Worm (Caenorhabditis elegans) whole organism, L4 larva: Measurements from ENCODE around the gene abu-9.
A peak's percentile ranks its signal among the peaks of the same experiment; 100 is the strongest.

Experiments used
- D1046.2 ChIP-seq: fragments of 200-800 bp; sonication (Bioruptor generic); IDR thresholded peaks from 2 replicates; pipeline ENCODE4 v1.3.6; 2022; ENCODE audit warnings: missing genetic modification characterization, missing compliant biosample characterization
- F37D6.2 ChIP-seq: sonication (generic microtip); optimal IDR thresholded peaks from 2 replicates; lab custom pipeline; 2016; ENCODE audit warnings: mild to moderate bottlenecking, missing genetic modification characterization, missing compliant biosample characterization
- R02D3.7 ChIP-seq: fragments of 150-350 bp; sonication (generic microtip); optimal IDR thresholded peaks from 3 replicates; lab custom pipeline; 2014; ENCODE audit warnings: missing biosample characterization, missing genetic modification characterization
- T26A8.4 ChIP-seq: fragments of 200-800 bp; sonication (Bioruptor generic); IDR thresholded peaks from 2 replicates; pipeline ENCODE4 v1.3.6; 2022; ENCODE audit warnings: missing genetic modification characterization, missing compliant biosample characterization
- Y105C5A.15 ChIP-seq: fragments of 200-800 bp; sonication (Bioruptor generic); IDR thresholded peaks from 2 replicates; pipeline ENCODE4 v1.3.6; 2022; ENCODE audit warnings: missing genetic modification characterization, missing compliant biosample characterization
- Y75B8A.6 ChIP-seq: fragments of 200-800 bp; sonication (Bioruptor generic); IDR thresholded peaks from 2 replicates; pipeline ENCODE4 v1.3.6; 2022; ENCODE audit warnings: missing genetic modification reagents, missing genetic modification characterization, missing compliant biosample characterization
- ZK546.5 ChIP-seq, 2 experiments: sonication (generic microtip); optimal IDR thresholded peaks; 2 replicates each; lab custom pipeline; 2017; ENCODE audit warnings: missing biosample characterization in 2 of 2, missing genetic modification characterization in 2 of 2
- aha-1 ChIP-seq: fragments of 150-350 bp; peaks from one replicate; lab custom pipeline; 2014; ENCODE audit warnings: missing biosample characterization, missing genetic modification characterization
- ceh-20 ChIP-seq: fragments of 200-800 bp; sonication (Bioruptor generic); IDR thresholded peaks from 2 replicates; pipeline ENCODE4 v1.3.6; 2022; ENCODE audit warnings: missing genetic modification reagents, missing genetic modification characterization, missing compliant biosample characterization
- ceh-28 ChIP-seq: fragments of 150-350 bp; optimal IDR thresholded peaks from 2 replicates; lab custom pipeline; 2014; ENCODE audit warnings: missing biosample characterization, missing genetic modification reagents, missing genetic modification characterization
- ceh-44 ChIP-seq: fragments of 200-800 bp; sonication (Bioruptor generic); IDR thresholded peaks from 2 replicates; pipeline ENCODE4 v1.3.6; 2022; ENCODE audit warnings: missing genetic modification reagents, missing genetic modification characterization, missing compliant biosample characterization
- cey-2 ChIP-seq: sonication (generic microtip); optimal IDR thresholded peaks from 3 replicates; lab custom pipeline; 2017; ENCODE audit warnings: missing genetic modification characterization, mild to moderate bottlenecking, missing compliant biosample characterization, antibody characterized with exemption, borderline replicate concordance; ENCODE audit not compliant: insufficient read depth
- daf-12 ChIP-seq: fragments of 150-350 bp; optimal IDR thresholded peaks from 2 replicates; lab custom pipeline; 2014; ENCODE audit warnings: missing biosample characterization, missing genetic modification reagents, missing genetic modification characterization
- daf-16 ChIP-seq, 3 experiments: sonication (generic microtip); optimal IDR thresholded peaks; 2 replicates each; lab custom pipeline; 2016 to 2017; ENCODE audit warnings: missing genetic modification characterization in 3 of 3, missing genetic modification reagents in 3 of 3, mild to moderate bottlenecking in 2 of 3, missing compliant biosample characterization in 2 of 3, missing biosample characterization in 1 of 3, moderate library complexity in 1 of 3
- daf-19 ChIP-seq: fragments of 200-800 bp; sonication (Bioruptor generic); conservative IDR thresholded peaks from 2 replicates; pipeline ENCODE4 v1.3.6; 2022; ENCODE audit warnings: missing genetic modification characterization, missing compliant biosample characterization
- dmd-6 ChIP-seq: fragments of 200-800 bp; sonication (Bioruptor generic); IDR thresholded peaks from 2 replicates; pipeline ENCODE4 v1.3.6; 2022; ENCODE audit warnings: missing genetic modification reagents, missing genetic modification characterization, missing compliant biosample characterization
- dmd-9 ChIP-seq: fragments of 200-800 bp; sonication (Bioruptor generic); IDR thresholded peaks from 2 replicates; pipeline ENCODE4 v1.3.6; 2022; ENCODE audit warnings: missing genetic modification reagents, missing genetic modification characterization, missing compliant biosample characterization
- duxl-1 ChIP-seq: sonication (generic microtip); optimal IDR thresholded peaks from 2 replicates; lab custom pipeline; 2016; ENCODE audit warnings: mild to moderate bottlenecking, missing genetic modification characterization, moderate library complexity, missing compliant biosample characterization; ENCODE audit not compliant: poor library complexity
- dve-1 ChIP-seq: sonication (generic microtip); optimal IDR thresholded peaks from 2 replicates; lab custom pipeline; 2017; ENCODE audit warnings: antibody characterized with exemption, mild to moderate bottlenecking, missing genetic modification characterization, missing compliant biosample characterization; ENCODE audit not compliant: insufficient read depth
- egl-27 ChIP-seq: sonication (generic microtip); optimal IDR thresholded peaks from 3 replicates; lab custom pipeline; 2017; ENCODE audit warnings: missing biosample characterization, missing genetic modification reagents, missing genetic modification characterization
- fos-1 ChIP-seq: fragments of 150-350 bp; optimal IDR thresholded peaks from 2 replicates; lab custom pipeline; 2014; ENCODE audit warnings: missing biosample characterization, missing genetic modification characterization
- hlh-11 ChIP-seq: fragments of 200-800 bp; sonication (Bioruptor generic); optimal IDR thresholded peaks from 2 replicates; lab custom pipeline; 2018; ENCODE audit warnings: mild to moderate bottlenecking, missing genetic modification characterization, missing compliant biosample characterization
- hlh-30 ChIP-seq: sonication (generic microtip); optimal IDR thresholded peaks from 2 replicates; lab custom pipeline; 2017; ENCODE audit warnings: antibody characterized with exemption, mild to moderate bottlenecking, missing genetic modification characterization, missing compliant biosample characterization; ENCODE audit not compliant: insufficient read depth
- jun-1 ChIP-seq: fragments of 150-350 bp; optimal IDR thresholded peaks from 2 replicates; lab custom pipeline; 2014; ENCODE audit warnings: missing biosample characterization, missing genetic modification reagents, missing genetic modification characterization
- lim-7 ChIP-seq: fragments of 200-800 bp; sonication (Bioruptor generic); IDR thresholded peaks from 2 replicates; pipeline ENCODE4 v1.3.6; 2022; ENCODE audit warnings: missing genetic modification characterization, missing compliant biosample characterization
- lin-29 ChIP-seq: fragments of 200-800 bp; sonication (Bioruptor generic); IDR thresholded peaks from 2 replicates; pipeline ENCODE4 v1.3.6; 2022; ENCODE audit warnings: missing genetic modification reagents, missing genetic modification characterization, missing compliant biosample characterization
- lin-39 ChIP-seq: fragments of 150-350 bp; optimal IDR thresholded peaks from 2 replicates; lab custom pipeline; 2014; ENCODE audit warnings: missing biosample characterization, missing genetic modification reagents, missing genetic modification characterization
- mdl-1 ChIP-seq, 2 experiments: fragments of 150-350 bp in 1 of 2; sonication (generic microtip) in 1 of 2; optimal IDR thresholded peaks; 2 replicates each; lab custom pipeline; 2014 to 2017; ENCODE audit warnings: missing biosample characterization in 2 of 2, missing genetic modification characterization in 2 of 2
- mdt-29 ChIP-seq: fragments of 200-800 bp; sonication (Bioruptor generic); IDR thresholded peaks from 2 replicates; pipeline ENCODE4 v1.3.6; 2022; ENCODE audit warnings: missing genetic modification reagents, missing genetic modification characterization, missing compliant biosample characterization
- mep-1 ChIP-seq: fragments of 150-350 bp; sonication (generic microtip); optimal IDR thresholded peaks from 3 replicates; lab custom pipeline; 2014; ENCODE audit warnings: missing biosample characterization, missing genetic modification characterization
- mxl-2 ChIP-seq: fragments of 200-800 bp; sonication (Bioruptor generic); conservative IDR thresholded peaks from 2 replicates; pipeline ENCODE4 v1.3.6; 2022; ENCODE audit warnings: missing genetic modification reagents, missing genetic modification characterization, missing compliant biosample characterization
- mxl-3 ChIP-seq: fragments of 200-800 bp; sonication (Bioruptor generic); optimal IDR thresholded peaks from 2 replicates; lab custom pipeline; 2018; ENCODE audit warnings: mild to moderate bottlenecking, missing genetic modification characterization, missing compliant biosample characterization
- nhr-11 ChIP-seq: fragments of 150-350 bp; optimal IDR thresholded peaks from 2 replicates; lab custom pipeline; 2014; ENCODE audit warnings: missing biosample characterization, missing genetic modification characterization
- nhr-237 ChIP-seq: sonication (generic microtip); optimal IDR thresholded peaks from 2 replicates; lab custom pipeline; 2017; ENCODE audit warnings: missing biosample characterization, missing genetic modification characterization
- nhr-28 ChIP-seq: fragments of 150-350 bp; optimal IDR thresholded peaks from 2 replicates; lab custom pipeline; 2014; ENCODE audit warnings: missing biosample characterization, missing genetic modification characterization
- nhr-41 ChIP-seq: fragments of 200-800 bp; sonication (Bioruptor generic); IDR thresholded peaks from 2 replicates; pipeline ENCODE4 v1.3.6; 2022; ENCODE audit warnings: missing genetic modification reagents, missing genetic modification characterization, missing compliant biosample characterization
- nhr-6 ChIP-seq: fragments of 150-350 bp; optimal IDR thresholded peaks from 2 replicates; lab custom pipeline; 2014; ENCODE audit warnings: missing biosample characterization, missing genetic modification characterization
- nhr-77 ChIP-seq: fragments of 150-350 bp; optimal IDR thresholded peaks from 2 replicates; lab custom pipeline; 2014; ENCODE audit warnings: missing biosample characterization, missing genetic modification characterization
- pqm-1 ChIP-seq: sonication (generic microtip); optimal IDR thresholded peaks from 2 replicates; lab custom pipeline; 2017; ENCODE audit warnings: missing biosample characterization, missing genetic modification characterization
- sdz-12 ChIP-seq: fragments of 200-800 bp; sonication (Bioruptor generic); optimal IDR thresholded peaks from 2 replicates; lab custom pipeline; 2018; ENCODE audit warnings: mild to moderate bottlenecking, missing genetic modification characterization, missing compliant biosample characterization
- skn-1 ChIP-seq: fragments of 150-350 bp; optimal IDR thresholded peaks from 2 replicates; lab custom pipeline; 2014; ENCODE audit warnings: missing biosample characterization, missing genetic modification characterization
- spr-3 ChIP-seq: fragments of 200-800 bp; sonication (Bioruptor generic); optimal IDR thresholded peaks from 2 replicates; lab custom pipeline; 2018; ENCODE audit warnings: mild to moderate bottlenecking, missing genetic modification characterization, missing compliant biosample characterization
- tra-1 ChIP-seq: fragments of 200-800 bp; sonication (Bioruptor generic); IDR thresholded peaks from 2 replicates; pipeline ENCODE4 v1.3.6; 2022; ENCODE audit warnings: missing genetic modification reagents, missing genetic modification characterization, missing compliant biosample characterization
- unc-39 ChIP-seq: sonication (generic microtip); optimal IDR thresholded peaks from 2 replicates; lab custom pipeline; 2017; ENCODE audit warnings: missing biosample characterization, missing genetic modification characterization
- unc-62 ChIP-seq, 3 experiments: fragments of 150-350 bp in 1 of 3; sonication (generic microtip); optimal IDR thresholded peaks in 2 of 3; peaks in 1 of 3; 1 replicate in 1 of 3; 2 replicates in 2 of 3; lab custom pipeline; 2014 to 2017; ENCODE audit warnings: missing biosample characterization in 3 of 3, missing genetic modification characterization in 3 of 3, missing genetic modification reagents in 3 of 3, missing genotype in 1 of 3
- vab-7 ChIP-seq: fragments of 200-800 bp; sonication (Bioruptor generic); IDR thresholded peaks from 2 replicates; pipeline ENCODE4 v1.3.6; 2022; ENCODE audit warnings: missing genetic modification reagents, missing genetic modification characterization, missing compliant biosample characterization
- zfp-2 ChIP-seq: sonication (generic microtip); optimal IDR thresholded peaks from 2 replicates; lab custom pipeline; 2016; ENCODE audit warnings: mild to moderate bottlenecking, missing genetic modification characterization, missing compliant biosample characterization
- zfp-3 ChIP-seq: fragments of 200-800 bp; sonication (Bioruptor generic); conservative IDR thresholded peaks from 2 replicates; pipeline ENCODE4 v1.3.6; 2022; ENCODE audit warnings: missing genetic modification reagents, missing genetic modification characterization, missing compliant biosample characterization
- zip-11 ChIP-seq: fragments of 200-800 bp; sonication (Bioruptor generic); IDR thresholded peaks from 2 replicates; pipeline ENCODE4 v1.3.6; 2022; ENCODE audit warnings: missing genetic modification characterization, missing compliant biosample characterization

The abu-9 gene

DNA sequence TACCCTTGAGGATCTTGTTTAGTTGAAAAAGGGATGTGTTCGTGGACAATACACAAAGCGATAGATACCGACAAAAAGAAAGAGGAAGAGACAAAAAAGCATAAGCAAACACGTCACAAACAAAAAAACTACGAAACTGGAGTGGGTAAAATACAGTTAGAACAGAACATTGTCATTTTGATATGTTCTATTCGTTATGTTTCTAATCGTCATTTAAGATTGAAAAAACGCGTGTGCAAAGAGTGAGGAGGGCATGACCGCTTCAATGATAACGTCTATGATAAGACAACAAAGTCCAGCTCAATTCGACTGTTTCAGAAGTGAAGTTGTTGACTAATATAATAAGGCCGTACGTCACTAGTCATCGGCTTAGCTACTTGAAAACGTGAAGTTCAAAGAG is 33.4 kb downstream of the abu-9 start:
- no peak for TF ChIP-seq R02D3.7 (tag; lab: Kevin White, UChicago)
- peak; percentile 50 for TF ChIP-seq hlh-30 (tag; lab: Kevin White, UChicago)
- TF ChIP-seq nhr-77 (tag; lab: Kevin White, UChicago), result peak; percentile 54
- TF ChIP-seq unc-39 (tag; lab: Kevin White, UChicago), result no peak
- TF ChIP-seq zip-11 (GFP tag; lab: Robert Waterston, UW), result no peak
- TF ChIP-seq lin-39, result no peak
- no peak for TF ChIP-seq skn-1
- TF ChIP-seq sdz-12, result no peak
- no peak for TF ChIP-seq lim-7 (GFP tag; lab: Robert Waterston, UW)
- TF ChIP-seq nhr-41 (GFP tag; lab: Robert Waterston, UW), result no peak
- TF ChIP-seq ceh-44 (GFP tag; lab: Robert Waterston, UW), result no peak
- peak; percentile 77 for TF ChIP-seq hlh-11
- TF ChIP-seq pqm-1 (tag; lab: Kevin White, UChicago), result peak; percentile 97
- TF ChIP-seq nhr-237 (tag; lab: Kevin White, UChicago), result no peak
- no peak for TF ChIP-seq daf-16 (GFP tag; optimal IDR thresholded peaks at IDR 0.05; lab: Kevin White, UChicago)
- TF ChIP-seq daf-16 (tag; optimal IDR thresholded peaks at IDR 0.05; lab: Kevin White, UChicago), result peak; percentile 89
- peak; percentile 47 for TF ChIP-seq mep-1
- TF ChIP-seq ceh-28, result no peak
- TF ChIP-seq jun-1 (tag; lab: Kevin White, UChicago), result no peak
- 0 out of 2 replicates have a peak, but pooled peaks have one; percentile 15 for TF ChIP-seq tra-1 (GFP tag; lab: Robert Waterston, UW)
- no peak for TF ChIP-seq zfp-2
- peak in 1 of 2 experiments; percentile 64 for TF ChIP-seq unc-62 (GFP tag; optimal IDR thresholded peaks at IDR 0.05 in 1 of 2; lab: Kevin White, UChicago)
- TF ChIP-seq unc-62 (tag; optimal IDR thresholded peaks at IDR 0.05; lab: Kevin White, UChicago), result no peak
- no peak for TF ChIP-seq mxl-2
- no peak for TF ChIP-seq aha-1 (tag; lab: Kevin White, UChicago)
- TF ChIP-seq fos-1 (tag; lab: Kevin White, UChicago), result no peak
- TF ChIP-seq mxl-3 (GFP tag; lab: Kevin White, UChicago), result peak; percentile 47
- peak; percentile 89 for TF ChIP-seq dmd-6 (GFP tag; lab: Robert Waterston, UW)
- peak; percentile 87 for TF ChIP-seq nhr-28 (tag; lab: Kevin White, UChicago)
- TF ChIP-seq dve-1 (tag; lab: Kevin White, UChicago), result peak; percentile 69
- no peak for TF ChIP-seq egl-27 (tag; lab: Kevin White, UChicago)
- no peak for TF ChIP-seq lin-29
- peak in 1 of 2 experiments; percentile 39 for TF ChIP-seq mdl-1 (tag; optimal IDR thresholded peaks at IDR 0.05; lab: Kevin White, UChicago)
- TF ChIP-seq ceh-20, result no peak

DNA sequence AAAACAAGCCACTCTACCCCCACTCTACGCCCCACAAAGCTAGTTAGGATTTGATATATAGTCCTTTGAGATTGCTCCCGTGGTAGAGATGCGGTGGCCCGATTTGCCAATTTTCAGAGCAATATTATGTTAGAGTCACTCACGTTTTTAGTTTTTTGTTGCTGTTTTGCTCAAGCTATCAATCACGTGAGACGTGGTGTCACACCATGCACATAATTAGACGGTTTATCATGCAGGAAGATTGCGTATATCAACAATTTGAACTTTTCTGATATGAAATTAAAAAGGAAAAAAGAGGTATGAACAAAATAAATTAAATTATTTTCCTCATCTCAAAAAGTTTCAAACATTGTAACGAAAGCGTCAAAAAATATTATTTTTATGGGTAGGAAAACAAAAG is 34.4 kb downstream of the abu-9 start:
- TF ChIP-seq cey-2 (tag; lab: Kevin White, UChicago), result no peak
- no peak for TF ChIP-seq nhr-41 (GFP tag; lab: Robert Waterston, UW)
- TF ChIP-seq nhr-11, result no peak
- no peak for TF ChIP-seq Y75B8A.6 (GFP tag; lab: Robert Waterston, UW)
- TF ChIP-seq F37D6.2 (tag; lab: Kevin White, UChicago), result no peak
- TF ChIP-seq mdt-29 (GFP tag; lab: Robert Waterston, UW), result no peak
- no peak for TF ChIP-seq dmd-9 (GFP tag; lab: Robert Waterston, UW)
- no peak for TF ChIP-seq D1046.2
- no peak for TF ChIP-seq mxl-2
- no peak for TF ChIP-seq daf-12 (tag; lab: Kevin White, UChicago)
- no peak for TF ChIP-seq nhr-77 (tag; lab: Kevin White, UChicago)
- TF ChIP-seq duxl-1 (tag; lab: Kevin White, UChicago), result no peak
- no peak for TF ChIP-seq zfp-2
- TF ChIP-seq skn-1, result no peak
- no peak for TF ChIP-seq nhr-6
- TF ChIP-seq Y105C5A.15 (GFP tag; lab: Robert Waterston, UW), result no peak
- no peak for TF ChIP-seq nhr-28 (tag; lab: Kevin White, UChicago)
- TF ChIP-seq vab-7, result no peak
- no peak for TF ChIP-seq zip-11 (GFP tag; lab: Robert Waterston, UW)
- TF ChIP-seq spr-3 (GFP tag; lab: Kevin White, UChicago), result no peak
- TF ChIP-seq dmd-6 (GFP tag; lab: Robert Waterston, UW), result peak; percentile 78
- TF ChIP-seq T26A8.4 (GFP tag; lab: Robert Waterston, UW), result no peak
- no peak for TF ChIP-seq daf-19 (GFP tag; lab: Robert Waterston, UW)
- TF ChIP-seq hlh-30 (tag; lab: Kevin White, UChicago), result peak; percentile 55
- no peak for TF ChIP-seq ceh-28
- TF ChIP-seq daf-16 (GFP tag; optimal IDR thresholded peaks at IDR 0.05; lab: Kevin White, UChicago), result no peak
- peak; percentile 59 for TF ChIP-seq daf-16 (tag; optimal IDR thresholded peaks at IDR 0.05; lab: Kevin White, UChicago)
- no peak for TF ChIP-seq zfp-3 (GFP tag; lab: Robert Waterston, UW)
- TF ChIP-seq ZK546.5 (tag; optimal IDR thresholded peaks at IDR 0.05; lab: Kevin White, UChicago), result no peak
